Worm (Caenorhabditis elegans): ENCODE measurements around the gene asp-5.

DNA sequence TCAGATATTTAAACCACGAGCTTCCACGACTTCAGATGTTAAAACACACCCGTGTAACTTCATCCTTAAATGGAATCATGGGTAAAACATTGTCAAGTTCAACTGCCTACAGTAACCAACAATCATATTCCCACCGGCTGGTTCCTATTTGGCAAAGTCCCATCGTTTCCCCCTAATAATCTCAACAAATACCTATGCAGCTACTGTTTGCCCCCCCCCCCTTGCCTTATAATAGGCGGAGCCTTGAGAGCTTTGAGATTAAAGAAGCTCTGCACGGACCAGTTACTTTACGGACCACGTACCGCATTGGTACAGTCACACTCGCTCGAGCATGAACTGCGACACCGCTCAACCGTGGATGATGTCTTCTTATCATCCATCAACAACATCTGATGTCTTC, 47.6 kb upstream of the asp-5 start, which contains the start of gene pax-1:
- no peak for TF ChIP-seq tbx-2 (tag; optimal IDR thresholded peaks at IDR 0.05)
- TF ChIP-seq ceh-9 (tag; optimal IDR thresholded peaks at IDR 0.05): no peak
- no peak for TF ChIP-seq skn-1 (tag; optimal IDR thresholded peaks at IDR 0.05)
- TF ChIP-seq lin-15B (tag; optimal IDR thresholded peaks at IDR 0.05): no peak
- no peak for TF ChIP-seq ama-1 (optimal IDR thresholded peaks at IDR 0.05)
- no peak for TF ChIP-seq lin-39 (tag; optimal IDR thresholded peaks at IDR 0.05)
- no peak for TF ChIP-seq lsy-12 (tag; optimal IDR thresholded peaks at IDR 0.05)
- TF ChIP-seq fkh-10 (GFP tag; optimal IDR thresholded peaks at IDR 0.05): no peak
- TF ChIP-seq nhr-43 (tag; optimal IDR thresholded peaks at IDR 0.05; ENCODE audit: poor library complexity, severe bottlenecking): no peak
